Worm (Caenorhabditis elegans) whole organism, L1 larva: Measurements from ENCODE around the gene C25F9.16.
A peak's percentile ranks its signal among the peaks of the same experiment; 100 is the strongest.
"Not testable (repeated sequence)": the region's sequence is repeated elsewhere in the genome, so short reads cannot be mapped to it uniquely, and the experiment has no call there.

Source experiments
- C16A3.4 ChIP-seq: fragments of 150-350 bp; optimal IDR thresholded peaks from 2 replicates; lab custom pipeline; 2014; ENCODE audit warnings: missing biosample characterization, missing genetic modification characterization
- Y116A8C.19 ChIP-seq: sonication (generic microtip); optimal IDR thresholded peaks from 2 replicates; lab custom pipeline; 2016; ENCODE audit warnings: missing compliant biosample characterization, missing genetic modification characterization, borderline replicate concordance
- alr-1 ChIP-seq: fragments of 200-800 bp; sonication (Bioruptor generic); optimal IDR thresholded peaks from 2 replicates; lab custom pipeline; 2018; ENCODE audit warnings: borderline replicate concordance, mild to moderate bottlenecking, missing genetic modification characterization, missing compliant biosample characterization
- blmp-1 ChIP-seq: fragments of 150-350 bp; optimal IDR thresholded peaks from 2 replicates; lab custom pipeline; 2014; ENCODE audit warnings: missing biosample characterization, missing genetic modification characterization
- ceh-8 ChIP-seq: fragments of 200-800 bp; sonication (Bioruptor generic); optimal IDR thresholded peaks from 2 replicates; lab custom pipeline; 2018; ENCODE audit warnings: mild to moderate bottlenecking, missing genetic modification characterization, moderate library complexity, missing compliant biosample characterization
- ceh-90 ChIP-seq: sonication (generic microtip); optimal IDR thresholded peaks from 2 replicates; lab custom pipeline; 2016; ENCODE audit warnings: missing genetic modification characterization, missing compliant biosample characterization
- dpl-1 ChIP-seq, 3 experiments: fragments of 150-350 bp in 2 of 3; sonication (generic microtip) in 1 of 3; optimal IDR thresholded peaks; 2 replicates each; lab custom pipeline; 2014 to 2017; ENCODE audit warnings: missing biosample characterization in 3 of 3, missing genetic modification characterization in 3 of 3, missing genetic modification reagents in 3 of 3
- dsc-1 ChIP-seq: sonication (generic microtip); optimal IDR thresholded peaks from 2 replicates; lab custom pipeline; 2016; ENCODE audit warnings: mild to moderate bottlenecking, missing genetic modification characterization, missing compliant biosample characterization
- efl-1 ChIP-seq, 4 experiments: fragments of 150-350 bp; optimal IDR thresholded peaks in 3 of 4; peaks in 1 of 4; 1 replicate in 1 of 4; 2 replicates in 3 of 4; lab custom pipeline; 2014; ENCODE audit warnings: missing biosample characterization in 2 of 4, missing genetic modification characterization in 2 of 4, missing genetic modification reagents in 2 of 4
- efl-3 ChIP-seq: fragments of 200-800 bp; sonication (Bioruptor generic); optimal IDR thresholded peaks from 2 replicates; lab custom pipeline; 2018; ENCODE audit warnings: mild to moderate bottlenecking, missing genetic modification characterization, missing compliant biosample characterization
- elt-2 ChIP-seq: sonication (generic microtip); optimal IDR thresholded peaks from 2 replicates; lab custom pipeline; 2016; ENCODE audit warnings: missing genetic modification characterization, mild to moderate bottlenecking, inconsistent platforms, missing compliant biosample characterization, missing genetic modification reagents
- elt-3 ChIP-seq, 6 experiments: fragments of 150-350 bp in 1 of 6; sonication (generic microtip); optimal IDR thresholded peaks; 2 replicates each; lab custom pipeline; 2017 to 2018; ENCODE audit warnings: missing biosample characterization in 6 of 6, missing genetic modification characterization in 6 of 6, inconsistent platforms in 1 of 6
- ets-5 ChIP-seq: fragments of 200-800 bp; sonication (Bioruptor generic); IDR thresholded peaks from 2 replicates; pipeline ENCODE4 v1.3.6; 2022; ENCODE audit warnings: missing genetic modification characterization, missing compliant biosample characterization
- fkh-4 ChIP-seq: sonication (generic microtip); optimal IDR thresholded peaks from 2 replicates; lab custom pipeline; 2016; ENCODE audit warnings: missing compliant biosample characterization, missing genetic modification characterization, borderline replicate concordance
- fkh-8 ChIP-seq: sonication (generic microtip); optimal IDR thresholded peaks from 2 replicates; lab custom pipeline; 2016; ENCODE audit warnings: mild to moderate bottlenecking, missing genetic modification characterization, missing compliant biosample characterization
- fos-1 ChIP-seq: fragments of 150-350 bp; optimal IDR thresholded peaks from 2 replicates; lab custom pipeline; 2014; ENCODE audit warnings: missing biosample characterization, missing genetic modification characterization
- irx-1 ChIP-seq: sonication (generic microtip); optimal IDR thresholded peaks from 2 replicates; lab custom pipeline; 2016; ENCODE audit warnings: missing genetic modification characterization, missing compliant biosample characterization
- jun-1 ChIP-seq: fragments of 150-350 bp; optimal IDR thresholded peaks from 2 replicates; lab custom pipeline; 2014; ENCODE audit warnings: missing biosample characterization, missing genetic modification reagents, missing genetic modification characterization
- lin-14 ChIP-seq: fragments of 200-800 bp; sonication (Bioruptor generic); optimal IDR thresholded peaks from 2 replicates; lab custom pipeline; 2018; ENCODE audit warnings: mild to moderate bottlenecking, missing genetic modification characterization, moderate library complexity, missing compliant biosample characterization
- mab-9 ChIP-seq: fragments of 200-800 bp; sonication (Bioruptor generic); IDR thresholded peaks from 2 replicates; pipeline ENCODE4 v1.3.6; 2022; ENCODE audit warnings: missing genetic modification reagents, missing genetic modification characterization, missing compliant biosample characterization
- mdl-1 ChIP-seq, 2 experiments: fragments of 150-350 bp; optimal IDR thresholded peaks; 2 replicates each; lab custom pipeline; 2014 to 2017; ENCODE audit warnings: missing biosample characterization in 2 of 2, missing genetic modification characterization in 2 of 2, inconsistent platforms in 1 of 2
- mef-2 ChIP-seq: fragments of 150-350 bp; optimal IDR thresholded peaks from 2 replicates; lab custom pipeline; 2014; ENCODE audit warnings: missing biosample characterization, missing genetic modification characterization
- nhr-11 ChIP-seq: fragments of 150-350 bp; optimal IDR thresholded peaks from 2 replicates; lab custom pipeline; 2014; ENCODE audit warnings: missing biosample characterization, missing genetic modification characterization
- nhr-12 ChIP-seq: sonication (generic microtip); optimal IDR thresholded peaks from 2 replicates; lab custom pipeline; 2017; ENCODE audit warnings: missing biosample characterization, missing genetic modification characterization
- nhr-19 ChIP-seq: fragments of 200-800 bp; sonication (Bioruptor generic); conservative IDR thresholded peaks from 2 replicates; pipeline ENCODE4 v1.3.6; 2022; ENCODE audit warnings: missing genetic modification characterization, missing compliant biosample characterization
- nhr-20 ChIP-seq: sonication (generic microtip); optimal IDR thresholded peaks from 2 replicates; lab custom pipeline; 2016; ENCODE audit warnings: mild to moderate bottlenecking, missing genetic modification characterization, missing compliant biosample characterization
- nhr-237 ChIP-seq: fragments of 150-350 bp; optimal IDR thresholded peaks from 2 replicates; lab custom pipeline; 2014; ENCODE audit warnings: missing biosample characterization, missing genetic modification characterization
- nhr-71 ChIP-seq: sonication (generic microtip); optimal IDR thresholded peaks from 2 replicates; lab custom pipeline; 2016; ENCODE audit warnings: mild to moderate bottlenecking, missing genetic modification characterization, moderate library complexity, missing compliant biosample characterization
- nhr-77 ChIP-seq: fragments of 150-350 bp; optimal IDR thresholded peaks from 2 replicates; lab custom pipeline; 2014; ENCODE audit warnings: missing biosample characterization, missing genetic modification characterization
- nhr-84 ChIP-seq: sonication (generic microtip); optimal IDR thresholded peaks from 2 replicates; lab custom pipeline; 2017; ENCODE audit warnings: missing biosample characterization, missing genetic modification characterization
- nhr-85 ChIP-seq: sonication (generic microtip); peaks from one replicate; lab custom pipeline; 2016; ENCODE audit warnings: missing genetic modification characterization, inconsistent platforms, missing compliant biosample characterization
- nhr-90 ChIP-seq: sonication (generic microtip); optimal IDR thresholded peaks from 2 replicates; lab custom pipeline; 2016; ENCODE audit warnings: mild to moderate bottlenecking, missing genetic modification characterization, missing compliant biosample characterization; ENCODE audit not compliant: poor library complexity
- rnt-1 ChIP-seq: sonication (generic microtip); optimal IDR thresholded peaks from 2 replicates; lab custom pipeline; 2016; ENCODE audit warnings: mild to moderate bottlenecking, missing genetic modification characterization, moderate library complexity, missing compliant biosample characterization
- skn-1 ChIP-seq: fragments of 150-350 bp; optimal IDR thresholded peaks from 2 replicates; lab custom pipeline; 2014; ENCODE audit warnings: missing biosample characterization, missing genetic modification characterization
- snu-23 ChIP-seq: sonication (generic microtip); optimal IDR thresholded peaks from 2 replicates; lab custom pipeline; 2016; ENCODE audit warnings: missing genetic modification characterization, missing compliant biosample characterization
- swsn-7 ChIP-seq: sonication (generic microtip); optimal IDR thresholded peaks from 2 replicates; lab custom pipeline; 2016; ENCODE audit warnings: missing genetic modification characterization, missing compliant biosample characterization
- tlp-1 ChIP-seq: fragments of 150-350 bp; optimal IDR thresholded peaks from 2 replicates; lab custom pipeline; 2014; ENCODE audit warnings: missing biosample characterization, missing genetic modification characterization
- unc-62 ChIP-seq: fragments of 150-350 bp; optimal IDR thresholded peaks from 2 replicates; lab custom pipeline; 2014; ENCODE audit warnings: missing biosample characterization, missing genetic modification reagents, missing genetic modification characterization
- unc-98 ChIP-seq: fragments of 200-800 bp; sonication (Bioruptor generic); IDR thresholded peaks from 2 replicates; pipeline ENCODE4 v1.3.6; 2022; ENCODE audit warnings: missing genetic modification characterization, missing compliant biosample characterization
- xbp-1 ChIP-seq: sonication (generic microtip); optimal IDR thresholded peaks from 2 replicates; lab custom pipeline; 2016; ENCODE audit warnings: missing genetic modification characterization, missing compliant biosample characterization
- zip-4 ChIP-seq: fragments of 200-800 bp; sonication (Bioruptor generic); optimal IDR thresholded peaks from 2 replicates; lab custom pipeline; 2018; ENCODE audit warnings: mild to moderate bottlenecking, missing genetic modification characterization, moderate library complexity, missing compliant biosample characterization

C25F9.16 gene

DNA sequence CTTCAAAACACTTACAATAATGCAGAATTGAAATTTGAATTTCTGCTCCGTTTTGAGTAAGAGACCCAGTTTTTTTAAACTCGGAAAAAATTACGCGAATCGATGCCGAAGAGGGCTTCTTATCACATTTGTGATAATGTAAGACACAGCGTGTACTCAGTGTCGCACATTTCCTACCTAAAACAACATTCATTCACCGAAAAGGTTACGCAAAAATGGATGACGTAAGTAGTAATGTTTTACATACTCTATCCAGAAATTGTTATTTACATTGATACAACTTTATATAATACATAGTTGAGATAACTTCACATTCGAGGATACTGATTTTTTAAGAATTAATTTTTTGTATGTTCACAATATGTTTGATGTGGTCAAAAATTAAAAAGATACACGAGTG lies 17.7 kb upstream of the C25F9.16 start, which contains the start of the genes C25F9.4 and C25F9.9:
Gene C25F9.4, minus strand, starts transcription at position 101 of the 400 bp plus-strand sequence.
Gene C25F9.9, plus strand, starts transcription at position 137 of the 400 bp plus-strand sequence.
- TF ChIP-seq ceh-90 (no peak), fos-1 (tag; lab: Kevin White, UChicago) (no peak), nhr-12 (tag; lab: Kevin White, UChicago) (no peak), nhr-85 (tag; lab: Kevin White, UChicago) (peak; percentile 33)
- TF ChIP-seq, all 84 proteins: peak for 1

DNA sequence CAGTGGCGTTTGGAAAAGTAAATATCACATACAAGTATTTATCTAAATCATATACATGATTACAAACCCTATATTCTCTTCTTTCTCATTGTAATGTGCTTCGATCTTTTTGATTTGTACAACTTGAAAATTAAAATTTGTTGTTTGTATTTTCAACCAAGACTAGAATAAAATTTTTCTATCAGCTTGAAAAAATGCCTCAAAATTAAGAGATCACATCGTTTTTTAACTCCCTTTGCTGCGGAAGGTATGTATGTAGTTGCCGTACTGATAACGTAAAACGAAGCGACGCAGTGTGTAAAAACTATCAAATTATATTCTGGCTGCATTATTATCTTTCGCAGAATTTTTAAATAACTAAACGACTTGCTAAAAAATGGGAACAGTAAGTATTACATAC lies 16.4 kb upstream of the C25F9.16 start, which contains the start of gene C25F9.15:
Gene C25F9.15, plus strand, starts transcription at position 301 of the 400 bp plus-strand sequence.
- peak; percentile 27 for TF ChIP-seq elt-2
- no peak for TF ChIP-seq nhr-19 (GFP tag; lab: Robert Waterston, UW)
- no peak for TF ChIP-seq nhr-90 (tag; lab: Kevin White, UChicago)

DNA sequence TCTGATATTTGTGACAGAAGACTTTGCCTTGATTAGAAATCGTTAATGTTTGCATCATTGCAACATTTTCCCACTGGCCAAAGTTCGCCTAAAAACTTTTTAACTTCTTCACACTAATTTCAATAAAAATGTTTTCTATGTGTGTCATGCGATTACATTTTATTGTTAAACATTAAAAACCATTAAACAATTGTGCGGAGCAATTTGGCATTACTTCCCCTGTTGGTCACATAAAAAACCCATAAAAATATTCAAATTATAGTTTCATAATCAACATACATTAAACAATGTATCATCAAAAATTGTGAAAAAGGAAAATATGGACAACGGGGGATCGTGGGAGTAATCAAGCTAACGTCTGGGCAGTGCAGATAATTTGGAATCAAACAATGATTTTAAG lies 14.9 kb upstream of the C25F9.16 start:
- not testable (repeated sequence) for TF ChIP-seq efl-1 (optimal IDR thresholded peaks at IDR 0.05; lab: Kevin White, UChicago)
- TF ChIP-seq efl-1 (GFP tag; optimal IDR thresholded peaks at IDR 0.05 in 1 of 2; lab: Kevin White, UChicago) (peak in 1 of 2 experiments; percentile 44), elt-2 (peak; percentile 48)
- TF ChIP-seq, all 84 proteins: peak for 2; not testable (repeated sequence) for 82

DNA sequence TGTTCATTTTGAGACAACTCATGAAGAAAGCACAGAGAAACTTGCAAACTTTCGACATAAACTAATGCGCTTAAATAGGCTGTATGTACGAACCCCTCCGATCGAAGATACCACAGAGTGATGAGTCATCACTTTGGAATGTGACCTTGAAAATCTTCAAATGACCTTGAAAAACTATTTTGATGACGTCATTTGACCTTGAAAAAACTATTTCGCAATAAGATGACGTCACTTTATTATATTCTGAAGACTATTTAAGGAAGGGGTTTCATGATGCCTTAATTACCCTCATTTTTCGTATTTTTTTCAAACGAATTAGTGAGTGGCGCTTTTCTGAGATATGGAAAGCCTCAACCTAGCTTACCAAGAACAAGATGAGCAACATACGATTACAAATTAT lies 13.1 kb upstream of the C25F9.16 start, which contains the start of gene C25F9.2:
Gene C25F9.2, plus strand, starts transcription at position 341 of the 400 bp plus-strand sequence.
- TF ChIP-seq irx-1 (tag; lab: Kevin White, UChicago) (no peak), zip-4 (GFP tag; lab: Kevin White, UChicago) (peak; percentile 13), unc-98 (no peak), dsc-1 (tag; lab: Kevin White, UChicago) (no peak)

DNA sequence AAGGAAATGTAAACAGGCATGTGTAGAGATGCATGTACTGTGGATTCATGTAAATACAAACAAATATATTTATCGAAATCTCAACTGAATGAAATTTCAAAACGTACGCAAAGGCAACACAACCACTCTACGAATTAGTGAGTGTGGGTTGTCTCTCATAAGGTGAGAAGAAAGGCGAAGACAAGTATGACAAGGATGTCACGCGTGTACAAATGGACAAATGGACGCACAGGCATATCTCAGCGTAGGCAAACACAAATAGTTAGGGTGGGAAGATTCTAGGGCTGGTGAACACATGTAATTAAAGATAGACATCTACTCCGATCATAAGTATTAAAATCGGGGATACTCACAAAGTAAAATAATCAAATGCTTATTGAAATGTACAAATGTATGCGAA lies 6.1 kb upstream of the C25F9.16 start:
- no peak for TF ChIP-seq nhr-11 (tag; lab: Kevin White, UChicago)
- no peak for TF ChIP-seq tlp-1 (tag; lab: Kevin White, UChicago)
- TF ChIP-seq nhr-77 (tag; lab: Kevin White, UChicago): no peak
- TF ChIP-seq nhr-85 (tag; lab: Kevin White, UChicago): peak; percentile 88
- TF ChIP-seq rnt-1 (tag; lab: Kevin White, UChicago): no peak
- peak; percentile 12 for TF ChIP-seq nhr-90 (tag; lab: Kevin White, UChicago)
- no peak for TF ChIP-seq mdl-1 (tag; optimal IDR thresholded peaks at IDR 0.05; lab: Kevin White, UChicago)
- TF ChIP-seq fkh-8 (tag; lab: Kevin White, UChicago): no peak
- TF ChIP-seq snu-23 (GFP tag; lab: Kevin White, UChicago): peak; percentile 55
- no peak for TF ChIP-seq ets-5 (GFP tag; lab: Robert Waterston, UW)
- peak; percentile 60 for TF ChIP-seq nhr-20 (tag; lab: Kevin White, UChicago)
- TF ChIP-seq xbp-1: no peak
- no peak for TF ChIP-seq swsn-7 (tag; lab: Kevin White, UChicago)
- TF ChIP-seq nhr-71: peak; percentile 24
- TF ChIP-seq skn-1 (tag; lab: Kevin White, UChicago): no peak
- TF ChIP-seq nhr-84: no peak
- peak; percentile 20 for TF ChIP-seq blmp-1 (tag; lab: Kevin White, UChicago)
- no peak for TF ChIP-seq mef-2 (tag; lab: Kevin White, UChicago)
- TF ChIP-seq lin-14 (GFP tag; lab: Kevin White, UChicago): peak; percentile 61
- no peak for TF ChIP-seq Y116A8C.19 (tag; lab: Kevin White, UChicago)

DNA sequence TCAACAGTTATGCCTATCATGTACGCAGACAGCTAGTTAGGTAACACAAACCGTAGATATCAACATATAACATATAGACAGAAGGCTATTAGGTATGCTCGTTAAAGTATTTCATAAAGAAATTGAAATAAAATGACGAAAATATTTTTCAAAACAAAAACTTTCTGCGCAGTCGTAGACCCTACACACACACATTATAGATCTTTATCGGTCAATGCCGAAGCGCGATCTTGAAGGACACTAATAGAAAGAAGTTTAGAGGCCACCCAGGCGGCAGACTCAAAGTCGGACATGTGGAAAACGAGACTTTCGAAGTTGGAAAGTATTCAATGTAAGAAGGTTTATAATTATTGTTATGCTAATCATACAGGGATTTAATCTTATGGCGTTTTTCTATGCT lies 5.3 kb upstream of the C25F9.16 start:
- no peak for TF ChIP-seq unc-98
- TF ChIP-seq C16A3.4: no peak
- no peak for TF ChIP-seq zip-4 (GFP tag; lab: Kevin White, UChicago)
- no peak for TF ChIP-seq dpl-1 (GFP tag; optimal IDR thresholded peaks at IDR 0.05; lab: Kevin White, UChicago)
- no peak for TF ChIP-seq ceh-8 (GFP tag; lab: Kevin White, UChicago)
- no peak for TF ChIP-seq jun-1
- no peak for TF ChIP-seq unc-62
- TF ChIP-seq nhr-77 (tag; lab: Kevin White, UChicago): no peak
- no peak for TF ChIP-seq mab-9 (GFP tag; lab: Robert Waterston, UW)
- no peak for TF ChIP-seq elt-3 (tag; optimal IDR thresholded peaks at IDR 0.05; lab: Kevin White, UChicago)
- TF ChIP-seq fkh-4: no peak
- peak; percentile 54 for TF ChIP-seq nhr-71
- peak; percentile 73 for TF ChIP-seq lin-14 (GFP tag; lab: Kevin White, UChicago)
- peak; percentile 76 for TF ChIP-seq nhr-85 (tag; lab: Kevin White, UChicago)
- no peak for TF ChIP-seq tlp-1 (tag; lab: Kevin White, UChicago)
- TF ChIP-seq mdl-1 (tag; optimal IDR thresholded peaks at IDR 0.05; lab: Kevin White, UChicago): no peak
- TF ChIP-seq xbp-1: no peak
- no peak for TF ChIP-seq efl-3 (GFP tag; lab: Kevin White, UChicago)
- no peak for TF ChIP-seq ceh-90
- no peak for TF ChIP-seq alr-1 (tag; lab: Kevin White, UChicago)
- no peak for TF ChIP-seq nhr-237
